Fruit fly (Drosophila melanogaster) whole organism, embryonic: Measurements from ENCODE around the gene Sil1.

Experiments
- Atf3 ChIP-seq: fragments of 200-800 bp; sonication (Bioruptor generic); optimal IDR thresholded peaks from 3 replicates; lab custom pipeline; 2016; ENCODE audit warnings: missing biosample characterization, missing genetic modification characterization
- B-H1 ChIP-seq: fragments of 200-800 bp; sonication (Bioruptor generic); IDR thresholded peaks from 3 replicates; pipeline ENCODE4 v1.3.6; 2022; ENCODE audit warnings: missing biosample characterization, missing genetic modification characterization
- Bgb ChIP-seq: fragments of 200-800 bp; sonication (Bioruptor generic); IDR thresholded peaks from 2 replicates; pipeline ENCODE4 v1.3.6; 2022; ENCODE audit warnings: missing biosample characterization, missing genetic modification characterization; ENCODE audit not compliant: partially characterized antibody
- Blimp-1 ChIP-seq: fragments of 200-800 bp; sonication (Bioruptor generic); optimal IDR thresholded peaks from 3 replicates; lab custom pipeline; 2018; ENCODE audit warnings: missing biosample characterization, missing genetic modification characterization, mild to moderate bottlenecking, moderate library complexity, missing genetic modification reagents
- Bteb2 ChIP-seq: fragments of 200-800 bp; sonication (Bioruptor generic); optimal IDR thresholded peaks from 2 replicates; lab custom pipeline; 2016; ENCODE audit warnings: missing biosample characterization, missing genetic modification characterization
- CG10147 ChIP-seq: fragments of 200-800 bp; sonication (Bioruptor generic); optimal IDR thresholded peaks from 2 replicates; lab custom pipeline; 2019; ENCODE audit warnings: missing biosample characterization, mild to moderate bottlenecking, missing genetic modification characterization, moderate library complexity
- CG10959 ChIP-seq: fragments of 200-800 bp; sonication (Bioruptor generic); IDR thresholded peaks from 2 replicates; pipeline ENCODE4 v1.3.6; 2022; ENCODE audit warnings: missing biosample characterization, missing genetic modification characterization
- CG11247 ChIP-seq: fragments of 200-800 bp; sonication (Bioruptor generic); IDR thresholded peaks from 2 replicates; pipeline ENCODE4 v1.3.6; 2022; ENCODE audit warnings: missing biosample characterization, missing genetic modification characterization
- CG12219 ChIP-seq: fragments of 200-800 bp; sonication (Bioruptor generic); optimal IDR thresholded peaks from 3 replicates; lab custom pipeline; 2018; ENCODE audit warnings: missing biosample characterization, mild to moderate bottlenecking, missing genetic modification characterization
- CG1233 ChIP-seq: fragments of 200-800 bp; sonication (Bioruptor generic); optimal IDR thresholded peaks from 4 replicates; lab custom pipeline; 2018; ENCODE audit warnings: missing biosample characterization, mild to moderate bottlenecking, missing genetic modification characterization
- CG13894 ChIP-seq: fragments of 200-800 bp; sonication (Bioruptor generic); optimal IDR thresholded peaks from 3 replicates; lab custom pipeline; 2018; ENCODE audit warnings: missing biosample characterization, mild to moderate bottlenecking, missing genetic modification characterization, moderate library complexity
- CG14710 ChIP-seq: fragments of 200-800 bp; sonication (Bioruptor generic); optimal IDR thresholded peaks from 3 replicates; lab custom pipeline; 2019; ENCODE audit warnings: missing biosample characterization, mild to moderate bottlenecking, missing genetic modification characterization, moderate library complexity
- CG1647 ChIP-seq: fragments of 200-800 bp; sonication (Bioruptor generic); optimal IDR thresholded peaks from 3 replicates; lab custom pipeline; 2016; ENCODE audit warnings: missing biosample characterization, missing genetic modification characterization
- CG17912 ChIP-seq: fragments of 200-800 bp; sonication (Bioruptor generic); optimal IDR thresholded peaks from 2 replicates; lab custom pipeline; 2018; ENCODE audit warnings: missing biosample characterization, mild to moderate bottlenecking, missing genetic modification characterization
- CG3065 ChIP-seq: fragments of 200-800 bp; sonication (Bioruptor generic); optimal IDR thresholded peaks from 2 replicates; lab custom pipeline; 2016; ENCODE audit warnings: missing biosample characterization, missing genetic modification characterization
- CG3726 ChIP-seq: fragments of 200-800 bp; sonication (Bioruptor generic); IDR thresholded peaks from 3 replicates; pipeline ENCODE4, ENCODE4 v1.3.6; 2022; ENCODE audit warnings: missing biosample characterization, missing genetic modification characterization
- CG3847 ChIP-seq: fragments of 200-800 bp; sonication (Bioruptor generic); IDR thresholded peaks from 2 replicates; pipeline ENCODE4 v1.3.6; 2022; ENCODE audit warnings: missing biosample characterization, missing genetic modification characterization
- CG4707 ChIP-seq: fragments of 200-800 bp; sonication (Bioruptor generic); optimal IDR thresholded peaks from 2 replicates; lab custom pipeline; 2018; ENCODE audit warnings: missing biosample characterization, mild to moderate bottlenecking, missing genetic modification characterization, moderate library complexity
- CG6272 ChIP-seq: fragments of 200-800 bp; sonication (Bioruptor generic); IDR thresholded peaks from 2 replicates; pipeline ENCODE4 v1.3.6; 2022; ENCODE audit warnings: missing biosample characterization, missing genetic modification characterization
- CG6854 ChIP-seq: fragments of 200-800 bp; sonication (Bioruptor generic); optimal IDR thresholded peaks from 3 replicates; lab custom pipeline; 2017; ENCODE audit warnings: missing biosample characterization, mild to moderate bottlenecking, missing genetic modification characterization
- CG7786 ChIP-seq: fragments of 200-800 bp; sonication (Bioruptor generic); optimal IDR thresholded peaks from 2 replicates; lab custom pipeline; 2016; ENCODE audit warnings: missing biosample characterization, missing genetic modification characterization
- CG7987 ChIP-seq: fragments of 200-800 bp; sonication (Bioruptor generic); optimal IDR thresholded peaks from 2 replicates; lab custom pipeline; 2018; ENCODE audit warnings: missing biosample characterization, mild to moderate bottlenecking, missing genetic modification characterization, moderate library complexity
- CTCF ChIP-seq: fragments of 200-800 bp; sonication (Bioruptor generic); optimal IDR thresholded peaks from 2 replicates; lab custom pipeline; 2017; ENCODE audit warnings: missing biosample characterization, mild to moderate bottlenecking, missing genetic modification characterization, moderate library complexity
- CrebB ChIP-seq: fragments of 200-800 bp; sonication (Bioruptor generic); optimal IDR thresholded peaks from 3 replicates; lab custom pipeline; 2018; ENCODE audit warnings: missing biosample characterization, mild to moderate bottlenecking, missing genetic modification characterization
- E2f2 ChIP-seq: fragments of 200-800 bp; sonication (Bioruptor generic); IDR thresholded peaks from 2 replicates; pipeline ENCODE4 v1.3.6; 2022; ENCODE audit warnings: missing biosample characterization, missing genetic modification characterization
- Gsc ChIP-seq: fragments of 200-800 bp; sonication (Bioruptor generic); IDR thresholded peaks from 2 replicates; pipeline ENCODE4 v1.3.6; 2022; ENCODE audit warnings: missing biosample characterization, missing genetic modification characterization
- HmgZ ChIP-seq: fragments of 200-800 bp; sonication (Bioruptor generic); optimal IDR thresholded peaks from 2 replicates; lab custom pipeline; 2018; ENCODE audit warnings: missing biosample characterization, mild to moderate bottlenecking, missing genetic modification characterization
- Hr78 ChIP-seq, 2 experiments: fragments of 200-800 bp in 1 of 2; fragments of >200 bp in 1 of 2; sonication (Bioruptor generic) in 1 of 2; optimal IDR thresholded peaks; 2 replicates each; lab custom pipeline; 2017 to 2019; ENCODE audit warnings: missing biosample characterization in 2 of 2, missing genetic modification characterization in 2 of 2, mild to moderate bottlenecking in 1 of 2, moderate library complexity in 1 of 2
- Opbp ChIP-seq: fragments of 200-800 bp; sonication (Bioruptor generic); IDR thresholded peaks from 3 replicates; pipeline ENCODE4 v1.3.6; 2022; ENCODE audit warnings: missing biosample characterization, missing genetic modification characterization; ENCODE audit not compliant: partially characterized antibody
- Rfx ChIP-seq: fragments of 200-800 bp; sonication (Bioruptor generic); IDR thresholded peaks from 2 replicates; pipeline ENCODE4 v1.3.6; 2022; ENCODE audit warnings: missing biosample characterization, missing genetic modification characterization
- br ChIP-seq: fragments of >200 bp; optimal IDR thresholded peaks from 2 replicates; lab custom pipeline; 2017
- cg ChIP-seq: fragments of 200-800 bp; sonication (Bioruptor generic); optimal IDR thresholded peaks from 3 replicates; lab custom pipeline; 2019; ENCODE audit warnings: missing biosample characterization, mild to moderate bottlenecking, missing genetic modification characterization, moderate library complexity
- danr ChIP-seq: fragments of 200-800 bp; sonication (Bioruptor generic); IDR thresholded peaks from 2 replicates; pipeline ENCODE4 v1.3.6; 2022; ENCODE audit warnings: missing biosample characterization, missing genetic modification characterization
- emc ChIP-seq: fragments of 200-800 bp; sonication (Bioruptor generic); optimal IDR thresholded peaks from 2 replicates; lab custom pipeline; 2016; ENCODE audit warnings: missing biosample characterization, missing genetic modification characterization
- ems ChIP-seq: fragments of 200-800 bp; sonication (Bioruptor generic); optimal IDR thresholded peaks from 3 replicates; lab custom pipeline; 2016; ENCODE audit warnings: missing biosample characterization, missing genetic modification characterization
- en ChIP-seq: fragments of 200-800 bp; sonication (Bioruptor generic); optimal IDR thresholded peaks from 2 replicates; lab custom pipeline; 2016; ENCODE audit warnings: missing biosample characterization, missing genetic modification characterization
- exex ChIP-seq: fragments of 200-800 bp; sonication (Bioruptor generic); optimal IDR thresholded peaks from 4 replicates; lab custom pipeline; 2018; ENCODE audit warnings: missing biosample characterization, mild to moderate bottlenecking, missing genetic modification characterization, moderate library complexity
- fru ChIP-seq: fragments of >200 bp; optimal IDR thresholded peaks from 2 replicates; lab custom pipeline; 2017
- gcm ChIP-seq: fragments of 200-800 bp; sonication (Bioruptor generic); optimal IDR thresholded peaks from 2 replicates; lab custom pipeline; 2019; ENCODE audit warnings: missing biosample characterization, mild to moderate bottlenecking, missing genetic modification characterization, moderate library complexity
- gro ChIP-seq: fragments of 200-800 bp; sonication (Bioruptor generic); optimal IDR thresholded peaks from 2 replicates; lab custom pipeline; 2016; ENCODE audit warnings: missing biosample characterization, missing genetic modification characterization
- h ChIP-seq: fragments of >200 bp; optimal IDR thresholded peaks from 2 replicates; lab custom pipeline; 2017
- inv ChIP-seq: fragments of 200-800 bp; sonication (Bioruptor generic); IDR thresholded peaks from 2 replicates; pipeline ENCODE4 v1.3.6; 2022; ENCODE audit warnings: missing biosample characterization, missing genetic modification characterization; ENCODE audit not compliant: partially characterized antibody
- lbe ChIP-seq: fragments of 200-800 bp; sonication (Bioruptor generic); optimal IDR thresholded peaks from 2 replicates; lab custom pipeline; 2016; ENCODE audit warnings: missing biosample characterization, mild to moderate bottlenecking, missing genetic modification characterization
- lilli ChIP-seq: fragments of 200-800 bp; sonication (Bioruptor generic); optimal IDR thresholded peaks from 3 replicates; lab custom pipeline; 2016; ENCODE audit warnings: missing biosample characterization, missing genetic modification characterization
- onecut ChIP-seq: fragments of 200-800 bp; sonication (Bioruptor generic); IDR thresholded peaks from 2 replicates; pipeline ENCODE4 v1.3.6; 2022; ENCODE audit warnings: missing biosample characterization, missing genetic modification characterization
- org-1 ChIP-seq: fragments of 200-800 bp; sonication (Bioruptor generic); optimal IDR thresholded peaks from 2 replicates; lab custom pipeline; 2017; ENCODE audit warnings: missing biosample characterization, missing genetic modification characterization
- psq ChIP-seq: fragments of 200-800 bp; sonication (Bioruptor generic); optimal IDR thresholded peaks from 2 replicates; lab custom pipeline; 2017; ENCODE audit warnings: missing biosample characterization, missing genetic modification characterization
- pum ChIP-seq: fragments of 200-800 bp; sonication (Bioruptor generic); optimal IDR thresholded peaks from 2 replicates; lab custom pipeline; 2016; ENCODE audit warnings: missing biosample characterization, missing genetic modification characterization
- repo ChIP-seq: fragments of 200-800 bp; sonication (Bioruptor generic); optimal IDR thresholded peaks from 2 replicates; lab custom pipeline; 2016; ENCODE audit warnings: missing biosample characterization, missing genetic modification characterization
- run ChIP-seq: fragments of 200-800 bp; sonication (Bioruptor generic); optimal IDR thresholded peaks from 3 replicates; lab custom pipeline; 2018; ENCODE audit warnings: missing biosample characterization, mild to moderate bottlenecking, missing genetic modification characterization
- slbo ChIP-seq: fragments of 200-800 bp; sonication (Bioruptor generic); IDR thresholded peaks from 2 replicates; pipeline ENCODE4 v1.3.6; 2022; ENCODE audit warnings: missing biosample characterization, missing genetic modification characterization
- unpg ChIP-seq: fragments of 200-800 bp; sonication (Bioruptor generic); optimal IDR thresholded peaks from 3 replicates; lab custom pipeline; 2018; ENCODE audit warnings: missing biosample characterization, mild to moderate bottlenecking, missing genetic modification characterization, moderate library complexity

Gene Sil1

DNA sequence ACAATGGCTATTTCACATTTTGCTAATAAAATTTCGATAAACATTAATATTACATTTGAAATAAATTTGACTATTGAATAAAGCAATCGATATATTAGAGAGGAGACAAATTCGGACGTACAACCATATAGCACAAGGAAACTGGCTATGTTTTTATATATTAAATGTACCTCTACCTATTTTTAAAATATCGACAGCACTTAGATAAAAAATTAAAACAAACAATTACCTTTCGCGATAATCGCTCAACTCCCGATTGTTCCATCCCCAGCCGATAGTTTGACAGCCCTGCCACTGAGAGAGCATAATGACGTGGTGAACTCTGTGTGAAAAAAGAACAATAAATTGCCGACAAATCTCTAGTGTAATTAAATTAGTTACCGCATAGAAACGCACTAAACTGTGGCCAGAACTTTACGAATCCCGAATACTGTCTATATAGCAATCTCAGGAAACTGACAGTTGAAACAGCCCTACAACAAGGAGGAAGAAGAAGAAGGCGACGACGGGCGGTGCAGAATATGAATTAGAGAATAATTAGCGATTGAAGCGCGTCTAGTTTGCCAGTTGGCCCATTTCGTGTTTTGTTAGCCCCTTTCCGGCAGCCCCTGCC is 23.4 kb upstream of the Sil1 start, which contains the start of gene CG11857 (continued):
- peak; percentile 98 for TF ChIP-seq CG1233 (GFP tag; lab: Kevin White, UChicago)
- TF ChIP-seq fru (lab: Kevin White, UChicago) = no peak
- TF ChIP-seq emc (GFP tag; lab: Kevin White, UChicago) = peak; percentile 94
- peak; percentile 99 for TF ChIP-seq pum
- TF ChIP-seq CG11247 (GFP tag; lab: Robert Waterston, UW) = peak; percentile 99
- peak; percentile 99 for TF ChIP-seq Bgb (GFP tag; lab: Robert Waterston, UW)
- peak; percentile 98 for TF ChIP-seq gro (GFP tag; lab: Kevin White, UChicago)
- peak; percentile 98 for TF ChIP-seq B-H1
- peak; percentile 92 for TF ChIP-seq CG12219 (GFP tag; lab: Kevin White, UChicago)
- peak; percentile 80 for TF ChIP-seq run (tag; lab: Kevin White, UChicago)
- TF ChIP-seq CG7987 (GFP tag; lab: Kevin White, UChicago) = peak; percentile 95
- TF ChIP-seq ems (GFP tag; lab: Kevin White, UChicago) = peak; percentile 98
- TF ChIP-seq br (lab: Kevin White, UChicago) = no peak
- peak; percentile 90 for TF ChIP-seq E2f2 (GFP tag; lab: Robert Waterston, UW)
- peak; percentile 59 for TF ChIP-seq CTCF (GFP tag; lab: Kevin White, UChicago)
- peak; percentile 93 for TF ChIP-seq onecut
- peak; percentile 90 for TF ChIP-seq CG17912 (GFP tag; lab: Kevin White, UChicago)
- no peak for TF ChIP-seq h (lab: Kevin White, UChicago)
- TF ChIP-seq Opbp = peak; percentile 99
- TF ChIP-seq en (GFP tag; lab: Kevin White, UChicago) = peak; percentile 90
- TF ChIP-seq Blimp-1 (GFP tag; lab: Kevin White, UChicago) = peak; percentile 95
- peak; percentile 100 for TF ChIP-seq slbo (GFP tag; lab: Robert Waterston, UW)
- TF ChIP-seq Atf3 = peak; percentile 98
- peak; percentile 96 for TF ChIP-seq CG3726 (GFP tag; lab: Robert Waterston, UW)
- TF ChIP-seq CG10147 (GFP tag; lab: Kevin White, UChicago) = peak; percentile 97
- TF ChIP-seq psq (GFP tag; lab: Kevin White, UChicago) = peak; percentile 93
- peak; percentile 98 for TF ChIP-seq danr
- TF ChIP-seq HmgZ (tag; lab: Kevin White, UChicago) = peak; percentile 99
- peak; percentile 99 for TF ChIP-seq Rfx
- TF ChIP-seq gcm (GFP tag; lab: Kevin White, UChicago) = peak; percentile 94
- TF ChIP-seq repo (GFP tag; lab: Kevin White, UChicago) = peak; percentile 95
- TF ChIP-seq inv (GFP tag; lab: Robert Waterston, UW) = peak; percentile 100
- no peak for TF ChIP-seq Hr78 (GFP tag; optimal IDR thresholded peaks at IDR 0.05; lab: Kevin White, UChicago)
- peak; percentile 89 for TF ChIP-seq exex (tag; lab: Kevin White, UChicago)
- peak; percentile 96 for TF ChIP-seq CG3065
- peak; percentile 99 for TF ChIP-seq CG3847
- TF ChIP-seq unpg = peak; percentile 98
- peak; percentile 98 for TF ChIP-seq Bteb2 (GFP tag; lab: Kevin White, UChicago)
- TF ChIP-seq Gsc = peak; percentile 96
- peak; percentile 93 for TF ChIP-seq org-1 (GFP tag; lab: Kevin White, UChicago)
- TF ChIP-seq CG4707 (GFP tag; lab: Kevin White, UChicago) = peak; percentile 82
- TF ChIP-seq lbe (GFP tag; lab: Kevin White, UChicago) = peak; percentile 96
- TF ChIP-seq CG10959 (GFP tag; lab: Robert Waterston, UW) = peak; percentile 99
- TF ChIP-seq CG6854 = peak; percentile 88
- no peak for TF ChIP-seq cg (GFP tag; lab: Kevin White, UChicago)
- TF ChIP-seq CG6272 = peak; percentile 99
- peak; percentile 96 for TF ChIP-seq CrebB (tag; lab: Kevin White, UChicago)
- TF ChIP-seq CG1647 (GFP tag; lab: Kevin White, UChicago) = peak; percentile 97
- peak; percentile 99 for TF ChIP-seq lilli (GFP tag; lab: Kevin White, UChicago)
- TF ChIP-seq CG7786 = peak; percentile 98
- peak; percentile 97 for TF ChIP-seq CG13894 (tag; lab: Kevin White, UChicago)
- TF ChIP-seq CG14710 (tag; lab: Kevin White, UChicago) = peak; percentile 98
